Worm (Caenorhabditis elegans): ENCODE results near the gene lys-7.

Gene lys-7

ce11 chrV:3502038-3502437 lies 19.6 kb upstream of the lys-7 start, which contains the start of the genes C07G3.8 and C07G3.10:
C07G3.8 (minus strand) TSS chrV:3502138.
C07G3.10 (plus strand) TSS chrV:3502307.
- TF ChIP-seq nhr-237 (tag; optimal IDR thresholded peaks at IDR 0.05): no peak
- TF ChIP-seq lsy-2 (tag; optimal IDR thresholded peaks at IDR 0.05): no peak
- TF ChIP-seq C04F5.9 (tag; optimal IDR thresholded peaks at IDR 0.05): no peak
- no peak for TF ChIP-seq unc-86 (tag; optimal IDR thresholded peaks at IDR 0.05)
- TF ChIP-seq fkh-8 (tag; optimal IDR thresholded peaks at IDR 0.05): no peak
- no peak for TF ChIP-seq tlp-1 (tag; optimal IDR thresholded peaks at IDR 0.05)
- TF ChIP-seq unc-30 (tag; optimal IDR thresholded peaks at IDR 0.05): no peak
- TF ChIP-seq aly-2 (tag; optimal IDR thresholded peaks at IDR 0.05): no peak
- TF ChIP-seq sptf-1 (tag; optimal IDR thresholded peaks at IDR 0.05): no peak
- TF ChIP-seq nhr-85 (tag): no peak
- no peak for TF ChIP-seq nhr-77 (tag; optimal IDR thresholded peaks at IDR 0.05)
- TF ChIP-seq mab-9 (GFP tag; IDR thresholded peaks at IDR 0.05): no peak
- TF ChIP-seq nhr-12 (tag; optimal IDR thresholded peaks at IDR 0.05): no peak
- no peak for TF ChIP-seq sup-37 (GFP tag; optimal IDR thresholded peaks at IDR 0.05)
- TF ChIP-seq dsc-1 (tag; optimal IDR thresholded peaks at IDR 0.05): no peak
- TF ChIP-seq pag-3 (tag; optimal IDR thresholded peaks at IDR 0.05; ENCODE audit: borderline replicate concordance, insufficient read depth): no peak
- TF ChIP-seq efl-1 (optimal IDR thresholded peaks at IDR 0.05): no peak
- TF ChIP-seq efl-1 (GFP tag; optimal IDR thresholded peaks at IDR 0.05 in 1 of 2): no peak
- no peak for TF ChIP-seq rnt-1 (tag; optimal IDR thresholded peaks at IDR 0.05)
- no peak for TF ChIP-seq Y116A8C.19 (tag; optimal IDR thresholded peaks at IDR 0.05; ENCODE audit: borderline replicate concordance)
- TF ChIP-seq unc-62 (GFP tag; optimal IDR thresholded peaks at IDR 0.05): no peak

DNA sequence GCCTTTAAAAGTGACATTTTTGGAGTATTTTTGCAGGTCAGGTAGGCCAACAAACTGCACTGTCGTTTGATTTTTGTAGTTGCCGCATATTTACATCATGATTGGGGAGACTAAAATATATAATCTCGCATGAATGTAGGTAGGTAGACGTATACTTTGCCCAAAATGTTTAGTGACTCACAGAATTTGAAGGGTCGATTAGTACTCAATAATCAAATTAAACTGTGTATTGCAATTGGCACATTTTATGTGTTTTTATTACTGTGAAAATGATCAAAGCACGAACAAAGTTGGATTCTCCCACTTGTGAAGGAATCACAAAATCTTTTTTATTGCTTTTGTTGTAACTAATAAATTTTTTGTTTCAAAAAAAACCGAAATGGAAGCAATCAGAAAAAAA lies 14.5 kb upstream of the lys-7 start, which contains the start of gene C07G3.15:
C07G3.15 (minus strand) TSS at position 101 of the 400 bp plus-strand sequence.
- TF ChIP-seq lin-14 (GFP tag; optimal IDR thresholded peaks at IDR 0.05): no peak
- TF ChIP-seq dsc-1 (tag; optimal IDR thresholded peaks at IDR 0.05): no peak
- TF ChIP-seq ztf-4 (tag; optimal IDR thresholded peaks at IDR 0.05): no peak
- TF ChIP-seq nhr-85 (tag): no peak
- no peak for TF ChIP-seq C34B4.2 (tag; optimal IDR thresholded peaks at IDR 0.05)
- no peak for TF ChIP-seq blmp-1 (tag; optimal IDR thresholded peaks at IDR 0.05)
- TF ChIP-seq hpl-2 (GFP tag; optimal IDR thresholded peaks at IDR 0.05): no peak
- TF ChIP-seq nhr-71 (tag; optimal IDR thresholded peaks at IDR 0.05): no peak
- no peak for TF ChIP-seq sup-37 (GFP tag; optimal IDR thresholded peaks at IDR 0.05)
- no peak for TF ChIP-seq lin-35 (GFP tag; optimal IDR thresholded peaks at IDR 0.05)
- TF ChIP-seq vab-15 (tag; optimal IDR thresholded peaks at IDR 0.05): no peak
- no peak for TF ChIP-seq egl-27 (tag; optimal IDR thresholded peaks at IDR 0.05)
- no peak for TF ChIP-seq swsn-7 (tag; optimal IDR thresholded peaks at IDR 0.05)
- no peak for TF ChIP-seq nhr-19 (GFP tag; conservative IDR thresholded peaks at IDR 0.05)
- no peak for TF ChIP-seq lin-15B (tag; optimal IDR thresholded peaks at IDR 0.05)
- TF ChIP-seq nhr-20 (tag; optimal IDR thresholded peaks at IDR 0.05): no peak
- no peak for TF ChIP-seq nhr-77 (tag; optimal IDR thresholded peaks at IDR 0.05)

DNA sequence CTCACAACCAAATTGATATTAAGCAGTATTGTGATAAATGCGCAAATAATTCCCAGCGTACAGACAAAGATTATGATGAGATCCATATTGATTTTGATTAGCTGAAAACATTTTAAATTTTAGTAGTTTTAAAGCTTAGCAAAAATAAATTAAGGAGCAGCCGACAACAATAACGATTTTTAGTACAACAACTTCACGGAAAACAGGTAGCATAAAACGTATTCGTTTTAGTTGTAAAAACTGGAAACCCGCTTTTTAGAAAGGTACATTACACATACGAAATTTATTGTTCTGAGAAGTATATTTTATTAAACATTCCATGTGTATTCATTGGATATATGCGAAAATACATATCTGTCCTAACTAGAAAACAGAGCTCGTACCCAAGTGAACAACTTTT lies 8.0 kb upstream of the lys-7 start, which contains the start of gene srbc-36:
srbc-36 (minus strand) TSS at position 101 of the 400 bp plus-strand sequence.
- TF ChIP-seq ceh-8 (GFP tag; optimal IDR thresholded peaks at IDR 0.05) (no peak), ztf-4 (tag; optimal IDR thresholded peaks at IDR 0.05) (no peak), mef-2 (tag; optimal IDR thresholded peaks at IDR 0.05) (no peak), lin-14 (GFP tag; optimal IDR thresholded peaks at IDR 0.05) (no peak), fos-1 (tag; optimal IDR thresholded peaks at IDR 0.05) (no peak), lin-39 (tag; optimal IDR thresholded peaks at IDR 0.05) (no peak), mep-1 (tag; optimal IDR thresholded peaks at IDR 0.05) (no peak), pqm-1 (tag; optimal IDR thresholded peaks at IDR 0.05) (no peak), dpl-1 (GFP tag; optimal IDR thresholded peaks at IDR 0.05) (no peak), lir-3 (tag; optimal IDR thresholded peaks at IDR 0.05; ENCODE audit: poor library complexity) (no peak), zip-4 (GFP tag; optimal IDR thresholded peaks at IDR 0.05) (no peak), C34B4.2 (tag; optimal IDR thresholded peaks at IDR 0.05) (no peak), alr-1 (tag; optimal IDR thresholded peaks at IDR 0.05; ENCODE audit: borderline replicate concordance) (no peak), nhr-19 (GFP tag; conservative IDR thresholded peaks at IDR 0.05) (no peak), ceh-90 (tag; optimal IDR thresholded peaks at IDR 0.05) (no peak), unc-86 (tag; optimal IDR thresholded peaks at IDR 0.05) (no peak), elt-3 (tag; optimal IDR thresholded peaks at IDR 0.05) (no peak)

Data from whole organism, L1 larva.